Worm (Caenorhabditis elegans): ENCODE results near the gene srw-14.
A peak's percentile ranks its signal among the peaks of the same experiment; 100 is the strongest.

The srw-14 gene

ce11 chrV:15190903-15191302 lies 34.8 kb upstream of the srw-14 start, which contains the start of gene Y75B12B.11:
Gene Y75B12B.11 (plus strand): TSS chrV:15191296.
- TF ChIP-seq mes-4 (tag; optimal IDR thresholded peaks at IDR 0.05) (peak; percentile 95), attf-6 (GFP tag; IDR thresholded peaks at IDR 0.05) (peak; percentile 93), B0035.1 (tag; optimal IDR thresholded peaks at IDR 0.05) (peak; percentile 88), madf-6 (GFP tag; IDR thresholded peaks at IDR 0.05) (peak; percentile 92), ceh-79 (tag; optimal IDR thresholded peaks at IDR 0.05) (peak; percentile 97), unc-130 (GFP tag; optimal IDR thresholded peaks at IDR 0.05) (peak; percentile 92), madf-8 (GFP tag; conservative IDR thresholded peaks at IDR 0.05) (peak; percentile 71), ztf-18 (tag; optimal IDR thresholded peaks at IDR 0.05) (peak; percentile 86), dpff-1 (tag; optimal IDR thresholded peaks at IDR 0.05) (peak; percentile 72), ztf-22 (GFP tag; optimal IDR thresholded peaks at IDR 0.05) (peak; percentile 31), hrde-1 (tag; optimal IDR thresholded peaks at IDR 0.05; ENCODE audit: borderline replicate concordance) (peak; percentile 97), nfyb-1 (GFP tag; IDR thresholded peaks at IDR 0.05) (peak; percentile 97), F37B4.10 (GFP tag; IDR thresholded peaks at IDR 0.05) (peak; percentile 96), nhr-80 (tag; optimal IDR thresholded peaks at IDR 0.05) (peak; percentile 73), K11D2.4 (GFP tag; IDR thresholded peaks at IDR 0.05) (peak; percentile 60; the same call in 1 of the 2 replicates), unc-62 (GFP tag; optimal IDR thresholded peaks at IDR 0.05) (no peak), pha-4 (tag; optimal IDR thresholded peaks at IDR 0.05) (no peak), tbp1 (GFP tag; optimal IDR thresholded peaks at IDR 0.05) (peak; percentile 99), B0261.1 (tag; optimal IDR thresholded peaks at IDR 0.05) (peak; percentile 97), mel-28 (tag; optimal IDR thresholded peaks at IDR 0.05; ENCODE audit: borderline replicate concordance) (peak; percentile 83), Y79H2A.3 (GFP tag; conservative IDR thresholded peaks at IDR 0.05) (peak; percentile 91), F49E8.2 (tag; optimal IDR thresholded peaks at IDR 0.05; ENCODE audit: insufficient read depth) (peak; percentile 96), pbrm-1 (GFP tag; IDR thresholded peaks at IDR 0.05) (peak; percentile 93), snpc-1.1 (tag; optimal IDR thresholded peaks at IDR 0.05; ENCODE audit: insufficient read depth) (peak; percentile 81), lsy-27 (tag; optimal IDR thresholded peaks at IDR 0.05; ENCODE audit: borderline replicate concordance, insufficient read depth) (peak; percentile 83), ama-1 (optimal IDR thresholded peaks at IDR 0.05) (peak; percentile 78), ama-1 (GFP tag; optimal IDR thresholded peaks at IDR 0.05) (peak; percentile 93 to 95), B0336.3 (GFP tag; IDR thresholded peaks at IDR 0.05) (peak; percentile 98), C17E4.6 (GFP tag; IDR thresholded peaks at IDR 0.05) (peak; percentile 86), lir-1 (GFP tag; conservative IDR thresholded peaks at IDR 0.05) (peak; percentile 75), lin-35 (GFP tag; optimal IDR thresholded peaks at IDR 0.05) (peak in 2 of 3 experiments; percentile 72 to 87), rcor-1 (GFP tag; IDR thresholded peaks at IDR 0.05) (peak; percentile 95), repo-1 (tag; optimal IDR thresholded peaks at IDR 0.05) (peak; percentile 96), egl-18 (GFP tag; IDR thresholded peaks at IDR 0.05) (peak; percentile 84), ceh-91 (GFP tag; IDR thresholded peaks at IDR 0.05) (peak; percentile 70), attf-3 (GFP tag; conservative IDR thresholded peaks at IDR 0.05) (peak; percentile 77), ceh-58 (GFP tag; IDR thresholded peaks at IDR 0.05) (peak; percentile 96), nhr-120 (GFP tag; IDR thresholded peaks at IDR 0.05) (peak; percentile 96), F39B2.1 (GFP tag; IDR thresholded peaks at IDR 0.05) (peak; percentile 92), egrh-3 (GFP tag; IDR thresholded peaks at IDR 0.05) (peak; percentile 78), hmg-20 (GFP tag; IDR thresholded peaks at IDR 0.05) (peak; percentile 93), nfya-1 (tag; optimal IDR thresholded peaks at IDR 0.05; ENCODE audit: borderline replicate concordance, insufficient read depth) (no peak), zfh-2 (GFP tag; conservative IDR thresholded peaks at IDR 0.05) (peak; percentile 95), cebp-2 (GFP tag; IDR thresholded peaks at IDR 0.05) (peak; percentile 97), ekl-4 (GFP tag; IDR thresholded peaks at IDR 0.05) (peak; percentile 96), mxl-1 (tag; optimal IDR thresholded peaks at IDR 0.05) (peak; percentile 96), let-526 (GFP tag; IDR thresholded peaks at IDR 0.05) (peak; percentile 94), F57A8.1 (GFP tag; optimal IDR thresholded peaks at IDR 0.05) (peak; percentile 86), ztf-28 (GFP tag; IDR thresholded peaks at IDR 0.05) (peak; percentile 94)
